Fruit fly (Drosophila melanogaster) whole organism: ENCODE results near the gene Sk1.

Source experiments
- CG8478 ChIP-seq: fragments of >200 bp; optimal IDR thresholded peaks from 2 replicates; lab custom pipeline; 2018; ENCODE audit warnings: inconsistent platforms
- Dll ChIP-seq: fragments of >200 bp; optimal IDR thresholded peaks from 2 replicates; lab custom pipeline; 2017
- EcR ChIP-seq, 2 experiments: fragments of >200 bp; optimal IDR thresholded peaks; 2 replicates each; lab custom pipeline; 2017; ENCODE audit warnings: missing biosample characterization in 2 of 2, missing genetic modification characterization in 2 of 2, missing genetic modification reagents in 2 of 2
- pan ChIP-seq: fragments of >200 bp; optimal IDR thresholded peaks from 2 replicates; lab custom pipeline; 2017
- psq ChIP-seq: fragments of >200 bp; optimal IDR thresholded peaks from 2 replicates; lab custom pipeline; 2017
- usp ChIP-seq: fragments of >200 bp; optimal IDR thresholded peaks from 2 replicates; lab custom pipeline; 2017; ENCODE audit warnings: missing biosample characterization, missing genetic modification characterization, mixed read lengths

- TF ChIP-seq psq (lab: Kevin White, UChicago), result no peak
- TF ChIP-seq usp, result no peak
- no peak for TF ChIP-seq pan (lab: Kevin White, UChicago)
- no peak for TF ChIP-seq CG8478 (lab: Kevin White, UChicago)
- no peak for TF ChIP-seq Dll (lab: Kevin White, UChicago)
- no peak for TF ChIP-seq EcR (GFP tag; optimal IDR thresholded peaks at IDR 0.05; lab: Kevin White, UChicago)
Measured at dm6 chrX:11425401-11425800, 16.9 kb upstream of the Sk1 start.
